Fruit fly (Drosophila melanogaster): ENCODE results near the gene alphaTub85E.

DNA sequence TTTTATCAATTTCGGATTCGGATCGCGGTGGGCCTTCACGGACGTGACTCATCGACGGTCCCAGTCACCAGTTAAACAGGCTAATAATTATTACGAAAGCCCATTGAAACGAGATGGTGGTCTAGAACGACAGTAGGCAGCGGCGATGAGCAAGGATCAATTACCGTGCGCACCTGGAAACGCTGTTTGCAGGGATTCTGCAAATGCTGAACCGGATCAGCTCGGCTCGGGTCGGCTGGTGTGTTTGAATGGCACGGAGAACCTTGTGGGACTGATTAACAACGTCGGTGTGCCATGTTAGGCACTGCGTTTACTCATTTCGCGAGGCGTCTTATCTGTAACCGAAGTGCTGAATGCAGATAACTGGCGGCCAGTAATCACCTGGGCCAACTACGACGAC is 41.1 kb upstream of the alphaTub85E start, which contains the start of gene Whamy:
- TF ChIP-seq ovo (GFP tag; optimal IDR thresholded peaks at IDR 0.05) (no peak), pad (GFP tag; optimal IDR thresholded peaks at IDR 0.05) (no peak), Hr96 (GFP tag; optimal IDR thresholded peaks at IDR 0.05) (no peak), CG12768 (GFP tag; optimal IDR thresholded peaks at IDR 0.05) (peak; percentile 5), toe (GFP tag; optimal IDR thresholded peaks at IDR 0.05) (no peak), CG14711 (tag; optimal IDR thresholded peaks at IDR 0.05) (no peak), CG11617 (GFP tag; optimal IDR thresholded peaks at IDR 0.05) (no peak)
